Worm (Caenorhabditis elegans): ENCODE results near the gene F32D8.12.

Gene F32D8.12

ce11 chrV:10902682-10903081 lies 11.9 kb upstream of the F32D8.12 start, which contains the start of gene F32D8.8:
Gene F32D8.8 (minus strand): TSS chrV:10902782.
- TF ChIP-seq zip-11 (GFP tag; IDR thresholded peaks at IDR 0.05) (no peak), daf-16 (GFP tag; optimal IDR thresholded peaks at IDR 0.05) (no peak), daf-16 (tag; optimal IDR thresholded peaks at IDR 0.05) (no peak), unc-62 (GFP tag; optimal IDR thresholded peaks at IDR 0.05 in 1 of 2) (no peak), unc-62 (tag; optimal IDR thresholded peaks at IDR 0.05) (no peak), F44E2.7 (GFP tag; IDR thresholded peaks at IDR 0.05) (no peak), rbr-2 (tag; optimal IDR thresholded peaks at IDR 0.05) (no peak), ceh-62 (tag; optimal IDR thresholded peaks at IDR 0.05) (no peak), zfp-3 (GFP tag; conservative IDR thresholded peaks at IDR 0.05) (no peak), tag-97 (GFP tag; IDR thresholded peaks at IDR 0.05) (no peak), D1046.2 (GFP tag; IDR thresholded peaks at IDR 0.05) (no peak), nhr-237 (tag; optimal IDR thresholded peaks at IDR 0.05) (no peak), ztf-7 (tag; optimal IDR thresholded peaks at IDR 0.05) (no peak), ceh-20 (GFP tag; IDR thresholded peaks at IDR 0.05) (no peak), zag-1 (tag; optimal IDR thresholded peaks at IDR 0.05) (no peak), madf-9 (GFP tag; conservative IDR thresholded peaks at IDR 0.05) (no peak), lin-29 (GFP tag; IDR thresholded peaks at IDR 0.05) (no peak), pha-4 (GFP tag; IDR thresholded peaks at IDR 0.05) (no peak), pha-4 (tag; optimal IDR thresholded peaks at IDR 0.05) (no peak), arid-1 (GFP tag; conservative IDR thresholded peaks at IDR 0.05) (no peak)

- TF ChIP-seq pqm-1 (tag; optimal IDR thresholded peaks at IDR 0.05) (peak; percentile 53), nhr-48 (tag; optimal IDR thresholded peaks at IDR 0.05) (no peak), daf-19 (GFP tag; conservative IDR thresholded peaks at IDR 0.05) (no peak), lin-13 (GFP tag; optimal IDR thresholded peaks at IDR 0.05) (no peak), nhr-28 (tag; optimal IDR thresholded peaks at IDR 0.05) (peak; percentile 44), F37D6.2 (tag; optimal IDR thresholded peaks at IDR 0.05) (no peak), dve-1 (tag; optimal IDR thresholded peaks at IDR 0.05; ENCODE audit: insufficient read depth) (peak; percentile 16)
Measured at ce11 chrV:10901125-10901524, 10.3 kb upstream of the F32D8.12 start, which contains the start of gene spp-16. Gene spp-16 (minus strand): TSS chrV:10901303.

ce11 chrV:10898629-10899028 lies 7.8 kb upstream of the F32D8.12 start:
- TF ChIP-seq unc-62 (GFP tag; optimal IDR thresholded peaks at IDR 0.05 in 1 of 2) = peak in 1 of 2 experiments; percentile 29
- no peak for TF ChIP-seq unc-62 (tag; optimal IDR thresholded peaks at IDR 0.05)
- TF ChIP-seq ceh-62 (tag; optimal IDR thresholded peaks at IDR 0.05) = no peak

ce11 chrV:10898107-10898506 lies 7.3 kb upstream of the F32D8.12 start, which contains the start of gene F32D8.7:
Gene F32D8.7 (plus strand): TSS chrV:10898435.
- TF ChIP-seq duxl-1 (tag; optimal IDR thresholded peaks at IDR 0.05; ENCODE audit: poor library complexity) = no peak
- no peak for TF ChIP-seq lin-38 (GFP tag; IDR thresholded peaks at IDR 0.05)
- peak in 1 of 2 experiments; percentile 90 for TF ChIP-seq unc-62 (GFP tag; optimal IDR thresholded peaks at IDR 0.05 in 1 of 2)
- no peak for TF ChIP-seq unc-62 (tag; optimal IDR thresholded peaks at IDR 0.05)
- TF ChIP-seq unc-130 (GFP tag; optimal IDR thresholded peaks at IDR 0.05) = no peak
- no peak for TF ChIP-seq nhr-11 (tag; optimal IDR thresholded peaks at IDR 0.05)
- no peak for TF ChIP-seq Y48G9A.11 (GFP tag; IDR thresholded peaks at IDR 0.05)
- TF ChIP-seq egl-27 (tag; optimal IDR thresholded peaks at IDR 0.05) = no peak
- no peak for TF ChIP-seq nhr-76 (tag; optimal IDR thresholded peaks at IDR 0.05)
- peak; percentile 10 for TF ChIP-seq nhr-28 (tag; optimal IDR thresholded peaks at IDR 0.05)
- TF ChIP-seq aha-1 (tag) = peak; percentile 81
- TF ChIP-seq zip-2 (tag; optimal IDR thresholded peaks at IDR 0.05) = no peak

- TF ChIP-seq nhr-25 (tag; optimal IDR thresholded peaks at IDR 0.05; ENCODE audit: borderline replicate concordance, insufficient read depth) (peak; percentile 98), ceh-82 (tag; optimal IDR thresholded peaks at IDR 0.05) (no peak), hif-1 (tag; optimal IDR thresholded peaks at IDR 0.05) (peak; percentile 67 to 94), daf-16 (GFP tag; optimal IDR thresholded peaks at IDR 0.05) (peak; percentile 93 to 95), daf-16 (tag; optimal IDR thresholded peaks at IDR 0.05) (peak; percentile 81), daf-19 (GFP tag; conservative IDR thresholded peaks at IDR 0.05) (peak; percentile 88; the same call in 1 of the 2 replicates), rbr-2 (tag; optimal IDR thresholded peaks at IDR 0.05) (peak; percentile 98), lin-13 (GFP tag; optimal IDR thresholded peaks at IDR 0.05) (peak; percentile 96), T26A8.4 (GFP tag; IDR thresholded peaks at IDR 0.05) (peak; percentile 98), skn-1 (tag; optimal IDR thresholded peaks at IDR 0.05) (peak; percentile 74), cey-2 (tag; optimal IDR thresholded peaks at IDR 0.05; ENCODE audit: borderline replicate concordance, insufficient read depth) (peak; percentile 23), fos-1 (tag; optimal IDR thresholded peaks at IDR 0.05) (peak; percentile 11), tag-97 (GFP tag; IDR thresholded peaks at IDR 0.05) (0 out of 2 replicates have a peak, but pooled peaks have one; percentile 79), lin-39 (tag; optimal IDR thresholded peaks at IDR 0.05) (no peak), lsy-2 (tag; optimal IDR thresholded peaks at IDR 0.05) (peak; percentile 93 to 98)
Measured at ce11 chrV:10897172-10897571, 6.3 kb upstream of the F32D8.12 start.
